Fruit fly (Drosophila melanogaster) whole organism, embryonic: ENCODE results near the gene CG15423.

Source experiments
- Antp ChIP-seq: fragments of 200-800 bp; sonication (Bioruptor generic); optimal IDR thresholded peaks from 3 replicates; lab custom pipeline; 2016; ENCODE audit warnings: missing biosample characterization, missing genetic modification characterization
- Atf-2 ChIP-seq: fragments of 200-800 bp; sonication (Bioruptor generic); optimal IDR thresholded peaks from 2 replicates; lab custom pipeline; 2016; ENCODE audit warnings: missing biosample characterization, missing genetic modification characterization
- Blimp-1 ChIP-seq: fragments of 200-800 bp; sonication (Bioruptor generic); optimal IDR thresholded peaks from 3 replicates; lab custom pipeline; 2018; ENCODE audit warnings: missing biosample characterization, missing genetic modification characterization, mild to moderate bottlenecking, moderate library complexity, missing genetic modification reagents
- BtbVII ChIP-seq: fragments of 200-800 bp; sonication (Bioruptor generic); optimal IDR thresholded peaks from 3 replicates; lab custom pipeline; 2017; ENCODE audit warnings: missing biosample characterization, mild to moderate bottlenecking, missing genetic modification characterization
- CG12219 ChIP-seq: fragments of 200-800 bp; sonication (Bioruptor generic); optimal IDR thresholded peaks from 3 replicates; lab custom pipeline; 2018; ENCODE audit warnings: missing biosample characterization, mild to moderate bottlenecking, missing genetic modification characterization
- CG13287 ChIP-seq: fragments of 200-800 bp; sonication (Bioruptor generic); IDR thresholded peaks from 2 replicates; pipeline ENCODE4 v1.3.6; 2022; ENCODE audit warnings: missing biosample characterization, missing genetic modification characterization; ENCODE audit not compliant: partially characterized antibody
- CG13775 ChIP-seq: fragments of 200-800 bp; sonication (Bioruptor generic); optimal IDR thresholded peaks from 3 replicates; lab custom pipeline; 2017; ENCODE audit warnings: missing biosample characterization, mild to moderate bottlenecking, missing genetic modification characterization
- CG14014 ChIP-seq: fragments of 200-800 bp; sonication (Bioruptor generic); IDR thresholded peaks from 2 replicates; pipeline ENCODE4 v1.3.6; 2022; ENCODE audit warnings: missing biosample characterization, missing genetic modification characterization
- CG14667 ChIP-seq: fragments of 200-800 bp; sonication (Bioruptor generic); IDR thresholded peaks from 2 replicates; pipeline ENCODE4 v1.3.6; 2022; ENCODE audit warnings: missing biosample characterization, missing genetic modification characterization
- CG15601 ChIP-seq: fragments of 200-800 bp; sonication (Bioruptor generic); optimal IDR thresholded peaks from 3 replicates; lab custom pipeline; 2019; ENCODE audit warnings: missing biosample characterization, mild to moderate bottlenecking, missing genetic modification characterization, moderate library complexity
- CG16863 ChIP-seq: fragments of 200-800 bp; sonication (Bioruptor generic); optimal IDR thresholded peaks from 3 replicates; lab custom pipeline; 2016; ENCODE audit warnings: missing biosample characterization, missing genetic modification characterization
- CG18262 ChIP-seq: fragments of 200-800 bp; optimal IDR thresholded peaks from 3 replicates; lab custom pipeline; 2019; ENCODE audit warnings: missing biosample characterization, mild to moderate bottlenecking, missing genetic modification characterization, moderate library complexity
- CG2129 ChIP-seq: fragments of 200-800 bp; sonication (Bioruptor generic); IDR thresholded peaks from 2 replicates; pipeline ENCODE4 v1.3.6; 2022; ENCODE audit warnings: missing biosample characterization, missing genetic modification characterization; ENCODE audit not compliant: partially characterized antibody
- CG2712 ChIP-seq: fragments of 200-800 bp; optimal IDR thresholded peaks from 3 replicates; lab custom pipeline; 2019; ENCODE audit warnings: missing biosample characterization, mild to moderate bottlenecking, missing genetic modification characterization, moderate library complexity
- CG2875 ChIP-seq: fragments of 200-800 bp; sonication (Bioruptor generic); optimal IDR thresholded peaks from 2 replicates; lab custom pipeline; 2017; ENCODE audit warnings: missing biosample characterization, mild to moderate bottlenecking, missing genetic modification characterization, missing genetic modification reagents
- CG31441 ChIP-seq: fragments of 200-800 bp; sonication (Bioruptor generic); IDR thresholded peaks from 2 replicates; pipeline ENCODE4 v1.3.6; 2022; ENCODE audit warnings: missing biosample characterization, missing genetic modification characterization
- CG33557 ChIP-seq: fragments of 200-800 bp; sonication (Bioruptor generic); optimal IDR thresholded peaks from 2 replicates; lab custom pipeline; 2019; ENCODE audit warnings: missing biosample characterization, mild to moderate bottlenecking, missing genetic modification characterization, moderate library complexity
- CG3407 ChIP-seq: fragments of 200-800 bp; sonication (Bioruptor generic); optimal IDR thresholded peaks from 2 replicates; lab custom pipeline; 2018; ENCODE audit warnings: missing biosample characterization, mild to moderate bottlenecking, missing genetic modification characterization
- CG3995 ChIP-seq: fragments of 200-800 bp; sonication (Bioruptor generic); optimal IDR thresholded peaks from 3 replicates; lab custom pipeline; 2016; ENCODE audit warnings: missing biosample characterization, missing genetic modification characterization
- CG4424 ChIP-seq: fragments of 200-800 bp; sonication (Bioruptor generic); optimal IDR thresholded peaks from 3 replicates; lab custom pipeline; 2016; ENCODE audit warnings: missing biosample characterization, missing genetic modification characterization
- CG7839 ChIP-seq: fragments of 200-800 bp; sonication (Bioruptor generic); optimal IDR thresholded peaks from 3 replicates; lab custom pipeline; 2018; ENCODE audit warnings: missing biosample characterization, mild to moderate bottlenecking, missing genetic modification characterization, moderate library complexity
- CHES-1-like ChIP-seq: fragments of 200-800 bp; sonication (Bioruptor generic); optimal IDR thresholded peaks from 2 replicates; lab custom pipeline; 2016; ENCODE audit warnings: missing biosample characterization, missing genetic modification characterization
- Doc2 ChIP-seq: fragments of 200-800 bp; sonication (Bioruptor generic); IDR thresholded peaks from 2 replicates; pipeline ENCODE4 v1.3.6; 2022; ENCODE audit warnings: missing biosample characterization, missing genetic modification characterization
- Elba2 ChIP-seq: fragments of 200-800 bp; sonication (Bioruptor generic); optimal IDR thresholded peaks from 3 replicates; lab custom pipeline; 2016; ENCODE audit warnings: missing biosample characterization, missing genetic modification characterization
- Meics ChIP-seq: fragments of 200-800 bp; sonication (Bioruptor generic); optimal IDR thresholded peaks from 2 replicates; lab custom pipeline; 2017; ENCODE audit warnings: missing biosample characterization, mild to moderate bottlenecking, missing genetic modification characterization
- NC2β ChIP-seq: fragments of 200-800 bp; sonication (Bioruptor generic); optimal IDR thresholded peaks from 2 replicates; lab custom pipeline; 2016; ENCODE audit warnings: missing biosample characterization, missing genetic modification characterization
- NFAT ChIP-seq: fragments of 200-800 bp; sonication (Bioruptor generic); IDR thresholded peaks from 2 replicates; pipeline ENCODE4 v1.3.6; 2022; ENCODE audit warnings: missing biosample characterization, missing genetic modification characterization
- NfI ChIP-seq: fragments of 200-800 bp; sonication (Bioruptor generic); optimal IDR thresholded peaks from 3 replicates; lab custom pipeline; 2018; ENCODE audit warnings: missing biosample characterization, mild to moderate bottlenecking, missing genetic modification characterization, moderate library complexity
- Ravus ChIP-seq: fragments of 200-800 bp; sonication (Bioruptor generic); IDR thresholded peaks from 2 replicates; pipeline ENCODE4 v1.3.6; 2022; ENCODE audit warnings: missing biosample characterization, missing genetic modification characterization
- Rx ChIP-seq: fragments of 200-800 bp; sonication (Bioruptor generic); IDR thresholded peaks from 2 replicates; pipeline ENCODE4 v1.3.6; 2022; ENCODE audit warnings: missing biosample characterization, missing genetic modification characterization
- cad ChIP-seq: fragments of >200 bp; optimal IDR thresholded peaks from 2 replicates; lab custom pipeline; 2017; ENCODE audit warnings: missing biosample characterization, missing genetic modification characterization
- danr ChIP-seq: fragments of 200-800 bp; sonication (Bioruptor generic); IDR thresholded peaks from 2 replicates; pipeline ENCODE4 v1.3.6; 2022; ENCODE audit warnings: missing biosample characterization, missing genetic modification characterization
- en ChIP-seq: fragments of 200-800 bp; sonication (Bioruptor generic); optimal IDR thresholded peaks from 2 replicates; lab custom pipeline; 2016; ENCODE audit warnings: missing biosample characterization, missing genetic modification characterization
- fd96Cb ChIP-seq: fragments of 200-800 bp; sonication (Bioruptor generic); optimal IDR thresholded peaks from 2 replicates; lab custom pipeline; 2018; ENCODE audit warnings: missing biosample characterization, mild to moderate bottlenecking, missing genetic modification characterization, moderate library complexity
- gcm ChIP-seq: fragments of 200-800 bp; sonication (Bioruptor generic); optimal IDR thresholded peaks from 2 replicates; lab custom pipeline; 2019; ENCODE audit warnings: missing biosample characterization, mild to moderate bottlenecking, missing genetic modification characterization, moderate library complexity
- hbn ChIP-seq: fragments of 200-800 bp; sonication (Bioruptor generic); IDR thresholded peaks from 2 replicates; pipeline ENCODE4 v1.3.6; 2022; ENCODE audit warnings: missing biosample characterization, missing genetic modification characterization; ENCODE audit not compliant: partially characterized antibody
- her ChIP-seq: fragments of 200-800 bp; sonication (Bioruptor generic); optimal IDR thresholded peaks from 2 replicates; lab custom pipeline; 2016; ENCODE audit warnings: missing biosample characterization, missing genetic modification characterization
- nmo ChIP-seq: fragments of 200-800 bp; sonication (Bioruptor generic); optimal IDR thresholded peaks from 2 replicates; lab custom pipeline; 2018; ENCODE audit warnings: missing biosample characterization, mild to moderate bottlenecking, missing genetic modification characterization, moderate library complexity
- onecut ChIP-seq: fragments of 200-800 bp; sonication (Bioruptor generic); IDR thresholded peaks from 2 replicates; pipeline ENCODE4 v1.3.6; 2022; ENCODE audit warnings: missing biosample characterization, missing genetic modification characterization
- phol ChIP-seq: fragments of 200-800 bp; sonication (Bioruptor generic); optimal IDR thresholded peaks from 3 replicates; lab custom pipeline; 2018; ENCODE audit warnings: missing biosample characterization, mild to moderate bottlenecking, missing genetic modification characterization, moderate library complexity
- pnt ChIP-seq: fragments of 200-800 bp; sonication (Bioruptor generic); optimal IDR thresholded peaks from 3 replicates; lab custom pipeline; 2016; ENCODE audit warnings: missing biosample characterization, missing genetic modification characterization
- sens ChIP-seq: fragments of 200-800 bp; sonication (Bioruptor generic); peaks from one replicate; lab custom pipeline; 2016; ENCODE audit warnings: missing biosample characterization, missing genetic modification characterization
- sens-2 ChIP-seq: fragments of 200-800 bp; sonication (Bioruptor generic); IDR thresholded peaks from 2 replicates; pipeline ENCODE4 v1.3.6; 2022; ENCODE audit warnings: missing biosample characterization, missing genetic modification characterization
- sna ChIP-seq: fragments of 200-800 bp; sonication (Bioruptor generic); IDR thresholded peaks from 2 replicates; pipeline ENCODE4 v1.3.6; 2022; ENCODE audit warnings: missing biosample characterization, missing genetic modification characterization; ENCODE audit not compliant: partially characterized antibody
- unpg ChIP-seq: fragments of 200-800 bp; sonication (Bioruptor generic); optimal IDR thresholded peaks from 3 replicates; lab custom pipeline; 2018; ENCODE audit warnings: missing biosample characterization, mild to moderate bottlenecking, missing genetic modification characterization, moderate library complexity
- wdn ChIP-seq: fragments of 200-800 bp; sonication (Bioruptor generic); IDR thresholded peaks from 2 replicates; pipeline ENCODE4 v1.3.6; 2022; ENCODE audit warnings: missing biosample characterization, missing genetic modification characterization
- zf30C ChIP-seq: fragments of 200-800 bp; sonication (Bioruptor generic); optimal IDR thresholded peaks from 3 replicates; lab custom pipeline; 2018; ENCODE audit warnings: missing biosample characterization, mild to moderate bottlenecking, missing genetic modification characterization

Gene CG15423

dm6 chr2L:4043052-4043451, 37.2 kb downstream of the CG15423 start (continued):
- TF ChIP-seq CG7839 = peak; percentile 5
- no peak for TF ChIP-seq CG2875 (GFP tag; lab: Kevin White, UChicago)
- TF ChIP-seq Doc2 (GFP tag; lab: Robert Waterston, UW) = no peak
- no peak for TF ChIP-seq CG16863 (GFP tag; lab: Kevin White, UChicago)
- no peak for TF ChIP-seq CG12219 (GFP tag; lab: Kevin White, UChicago)
- no peak for TF ChIP-seq cad (GFP tag; lab: Kevin White, UChicago)
- no peak for TF ChIP-seq pnt (GFP tag; lab: Kevin White, UChicago)
- TF ChIP-seq CG15601 (tag; lab: Kevin White, UChicago) = peak; percentile 3
- peak; percentile 38 for TF ChIP-seq phol
- TF ChIP-seq CG2712 = peak; percentile 24
- TF ChIP-seq her (GFP tag; lab: Kevin White, UChicago) = no peak
- TF ChIP-seq CG33557 (GFP tag; lab: Kevin White, UChicago) = no peak
- no peak for TF ChIP-seq CG2129 (GFP tag; lab: Robert Waterston, UW)
- TF ChIP-seq sens (GFP tag; lab: Kevin White, UChicago) = peak; percentile 62
- no peak for TF ChIP-seq NC2β (GFP tag; lab: Kevin White, UChicago)
- no peak for TF ChIP-seq en (GFP tag; lab: Kevin White, UChicago)
- TF ChIP-seq hbn = no peak
- TF ChIP-seq wdn (GFP tag; lab: Robert Waterston, UW) = no peak
- no peak for TF ChIP-seq NFAT
- TF ChIP-seq sens-2 = no peak
- TF ChIP-seq danr (GFP tag; lab: Robert Waterston, UW) = no peak
- TF ChIP-seq fd96Cb (tag; lab: Kevin White, UChicago) = no peak
- TF ChIP-seq CG31441 = no peak
- TF ChIP-seq CG13287 = no peak
- no peak for TF ChIP-seq CG4424
- no peak for TF ChIP-seq CHES-1-like (GFP tag; lab: Kevin White, UChicago)
- TF ChIP-seq CG14014 = no peak
- peak; percentile 10 for TF ChIP-seq gcm
- TF ChIP-seq Blimp-1 = peak; percentile 32
- TF ChIP-seq unpg (GFP tag; lab: Kevin White, UChicago) = peak; percentile 14
- no peak for TF ChIP-seq BtbVII (GFP tag; lab: Kevin White, UChicago)
- TF ChIP-seq Ravus (GFP tag; lab: Robert Waterston, UW) = no peak
- TF ChIP-seq Atf-2 (GFP tag; lab: Kevin White, UChicago) = no peak
- TF ChIP-seq sna (GFP tag; lab: Robert Waterston, UW) = no peak
- TF ChIP-seq nmo = peak; percentile 20
- no peak for TF ChIP-seq CG3995 (GFP tag; lab: Kevin White, UChicago)
- no peak for TF ChIP-seq Antp (GFP tag; lab: Kevin White, UChicago)
- no peak for TF ChIP-seq CG13775 (GFP tag; lab: Kevin White, UChicago)
- TF ChIP-seq CG3407 (GFP tag; lab: Kevin White, UChicago) = no peak
- TF ChIP-seq CG18262 = peak; percentile 13
- TF ChIP-seq Elba2 = no peak
- TF ChIP-seq CG14667 (GFP tag; lab: Robert Waterston, UW) = no peak
- TF ChIP-seq zf30C (GFP tag; lab: Kevin White, UChicago) = peak; percentile 42
- 0 out of 2 replicates have a peak, but pooled peaks have one; percentile 7 for TF ChIP-seq onecut (GFP tag; lab: Robert Waterston, UW)
- TF ChIP-seq NfI (GFP tag; lab: Kevin White, UChicago) = no peak
- no peak for TF ChIP-seq Rx (GFP tag; lab: Robert Waterston, UW)
- no peak for TF ChIP-seq Meics (GFP tag; lab: Kevin White, UChicago)
